ENCODE assay signal across 4 fruit fly cellular contexts in the genomic region with DNA sequence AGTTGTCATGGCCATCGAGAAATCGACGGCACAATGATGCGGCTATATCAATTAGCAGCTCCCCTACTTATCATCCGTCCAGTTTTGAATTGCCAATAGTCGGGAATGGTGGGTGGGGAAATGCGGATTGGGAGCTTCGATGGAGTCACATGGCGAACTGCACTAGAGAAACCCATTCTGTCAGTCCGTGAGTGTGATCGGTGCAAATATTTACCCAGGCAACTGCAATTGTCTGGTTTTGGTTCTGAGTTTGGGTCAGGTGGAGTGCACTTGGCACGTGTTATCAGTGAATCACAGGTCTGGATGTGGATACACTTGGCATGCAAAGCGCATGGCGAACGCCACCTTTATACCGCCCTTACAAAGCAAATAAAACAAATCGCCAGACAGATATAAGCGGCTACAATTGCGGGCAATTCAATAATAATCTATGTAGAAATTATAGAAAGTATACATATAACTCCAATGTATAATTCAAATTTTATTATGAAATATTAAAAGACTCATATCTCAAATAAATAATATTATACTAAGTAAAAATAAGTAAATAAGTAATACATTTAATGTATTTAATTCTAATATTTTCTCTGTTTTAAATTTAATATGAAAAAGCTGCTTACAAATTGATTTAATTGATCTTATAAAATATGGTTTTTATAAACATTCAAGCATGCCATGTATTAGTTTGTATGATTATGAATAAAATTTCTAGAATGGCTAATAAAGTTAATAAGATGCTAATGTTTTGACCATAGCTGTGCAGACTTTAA.
TF ChIP-seq lines count a peak whose summit lies in the region.

No protein-coding gene starts in this region.

TF ChIP-seq in whole organism, adult, 20 proteins besides CTCF, POLR2A, EP300 and RAD21 (continued from another document):
- no peak for TF ChIP-seq CG5204 (GFP tag; optimal IDR thresholded peaks at IDR 0.05; lab: Kevin White, UChicago)
TF ChIP-seq in whole organism, adult: peak in this region for 12.

TF ChIP-seq in whole organism, embryonic, 481 proteins besides CTCF, POLR2A, EP300 and RAD21 (continued from another document and continues in another):
- TF ChIP-seq CG12391 (tag; optimal IDR thresholded peaks at IDR 0.05; lab: Kevin White, UChicago): peak; percentile 19
- no peak for TF ChIP-seq fd3F (GFP tag; optimal IDR thresholded peaks at IDR 0.05; lab: Kevin White, UChicago)
- TF ChIP-seq CG31441 (GFP tag; IDR thresholded peaks at IDR 0.05; lab: Robert Waterston, UW): peak; percentile 54; the same call in 1 of the 2 replicates
- TF ChIP-seq CG2120 (GFP tag; optimal IDR thresholded peaks at IDR 0.05; lab: Kevin White, UChicago): no peak
- no peak for TF ChIP-seq pfk (GFP tag; optimal IDR thresholded peaks at IDR 0.05; lab: Kevin White, UChicago)
- TF ChIP-seq CG14710 (tag; optimal IDR thresholded peaks at IDR 0.05; lab: Kevin White, UChicago): peak; percentile 5
- peak; percentile 23 for TF ChIP-seq tap (tag; optimal IDR thresholded peaks at IDR 0.05; lab: Kevin White, UChicago)
- peak in 1 of 2 experiments; percentile 45 for TF ChIP-seq Hr51 (GFP tag; optimal IDR thresholded peaks at IDR 0.05; lab: Kevin White, UChicago)
- peak; percentile 66 for TF ChIP-seq CG7839 (tag; optimal IDR thresholded peaks at IDR 0.05; lab: Kevin White, UChicago)
- TF ChIP-seq cwo (GFP tag; optimal IDR thresholded peaks at IDR 0.05; lab: Kevin White, UChicago): peak; percentile 26
- TF ChIP-seq Dip3 (GFP tag; optimal IDR thresholded peaks at IDR 0.05; lab: Kevin White, UChicago): no peak
- 0 out of 2 replicates have a peak, but pooled peaks have one; percentile 26 for TF ChIP-seq slbo (GFP tag; IDR thresholded peaks at IDR 0.05; lab: Robert Waterston, UW)
- TF ChIP-seq CG16815 (GFP tag; optimal IDR thresholded peaks at IDR 0.05; lab: Kevin White, UChicago): no peak
- TF ChIP-seq NfI (GFP tag; optimal IDR thresholded peaks at IDR 0.05; lab: Kevin White, UChicago): no peak
- peak; percentile 59 for TF ChIP-seq CG11696 (GFP tag; IDR thresholded peaks at IDR 0.05; lab: Robert Waterston, UW)
- TF ChIP-seq CG30020 (tag; optimal IDR thresholded peaks at IDR 0.05; lab: Kevin White, UChicago): no peak
- TF ChIP-seq gem (tag; optimal IDR thresholded peaks at IDR 0.05; lab: Kevin White, UChicago): peak; percentile 61
- TF ChIP-seq Tbp (GFP tag; optimal IDR thresholded peaks at IDR 0.05; lab: Kevin White, UChicago): no peak
- no peak for TF ChIP-seq CG13287 (GFP tag; IDR thresholded peaks at IDR 0.05; lab: Robert Waterston, UW; ENCODE audit: partially characterized antibody)
- TF ChIP-seq CG10321 (GFP tag; IDR thresholded peaks at IDR 0.05; lab: Robert Waterston, UW): no peak
- no peak for TF ChIP-seq eyg (GFP tag; optimal IDR thresholded peaks at IDR 0.05; lab: Kevin White, UChicago)
- no peak for TF ChIP-seq HLHmδ (GFP tag; optimal IDR thresholded peaks at IDR 0.05; lab: Kevin White, UChicago)
- TF ChIP-seq CG10267 (tag; optimal IDR thresholded peaks at IDR 0.05; lab: Kevin White, UChicago): peak; percentile 3
- no peak for TF ChIP-seq otp (GFP tag; IDR thresholded peaks at IDR 0.05; lab: Robert Waterston, UW)
- peak; percentile 50 for TF ChIP-seq CoRest (tag; optimal IDR thresholded peaks at IDR 0.05; lab: Kevin White, UChicago)
- peak; percentile 56 for TF ChIP-seq CG2712 (tag; optimal IDR thresholded peaks at IDR 0.05; lab: Kevin White, UChicago)
- TF ChIP-seq Drgx (GFP tag; IDR thresholded peaks at IDR 0.05; lab: Robert Waterston, UW): peak; percentile 32; the same call in 1 of the 2 replicates
- peak; percentile 65 for TF ChIP-seq CG18262 (tag; optimal IDR thresholded peaks at IDR 0.05; lab: Kevin White, UChicago)
- no peak for TF ChIP-seq maf-S (GFP tag; optimal IDR thresholded peaks at IDR 0.05; lab: Kevin White, UChicago)
- TF ChIP-seq Atf3 (GFP tag; optimal IDR thresholded peaks at IDR 0.05; lab: Kevin White, UChicago): no peak
- TF ChIP-seq da (GFP tag; optimal IDR thresholded peaks at IDR 0.05; lab: Kevin White, UChicago): no peak
- no peak for TF ChIP-seq CG2875 (GFP tag; optimal IDR thresholded peaks at IDR 0.05; lab: Kevin White, UChicago)
- no peak for TF ChIP-seq Scr (GFP tag; IDR thresholded peaks at IDR 0.05; lab: Robert Waterston, UW; ENCODE audit: partially characterized antibody)
- no peak for TF ChIP-seq CG17328 (GFP tag; IDR thresholded peaks at IDR 0.05; lab: Robert Waterston, UW)
- peak; percentile 31 for TF ChIP-seq D19A (tag; optimal IDR thresholded peaks at IDR 0.05; lab: Kevin White, UChicago)
- no peak for TF ChIP-seq pnt (GFP tag; optimal IDR thresholded peaks at IDR 0.05; lab: Kevin White, UChicago)
- TF ChIP-seq grau (tag; optimal IDR thresholded peaks at IDR 0.05; lab: Kevin White, UChicago): peak; percentile 38
- peak; percentile 21 for TF ChIP-seq Deaf1 (tag; optimal IDR thresholded peaks at IDR 0.05; lab: Kevin White, UChicago)
- TF ChIP-seq TFAM (GFP tag; optimal IDR thresholded peaks at IDR 0.05; lab: Kevin White, UChicago): no peak
- TF ChIP-seq CG6175 (GFP tag; IDR thresholded peaks at IDR 0.05; lab: Robert Waterston, UW): no peak

TF ChIP-seq in whole organism, prepupa, 60 proteins besides CTCF, POLR2A, EP300 and RAD21 (continued from another document):
- TF ChIP-seq ss (GFP tag; optimal IDR thresholded peaks at IDR 0.05; lab: Kevin White, UChicago) (peak in 1 of 2 experiments; percentile 42), CG8119 (GFP tag; IDR thresholded peaks at IDR 0.05; lab: Robert Waterston, UW) (no peak), CG11294 (GFP tag; IDR thresholded peaks at IDR 0.05; lab: Robert Waterston, UW) (peak; percentile 25; the same call in 1 of the 2 replicates), topi (GFP tag; optimal IDR thresholded peaks at IDR 0.05; lab: Kevin White, UChicago) (no peak), CG15336 (GFP tag; IDR thresholded peaks at IDR 0.05; lab: Robert Waterston, UW) (0 out of 2 replicates have a peak, but pooled peaks have one; percentile 26), eg (GFP tag; IDR thresholded peaks at IDR 0.05; lab: Robert Waterston, UW) (no peak), CG31627 (GFP tag; optimal IDR thresholded peaks at IDR 0.05; lab: Kevin White, UChicago) (peak; percentile 8), Ets96B (tag; optimal IDR thresholded peaks at IDR 0.05; lab: Kevin White, UChicago) (no peak), CG32006 (GFP tag; optimal IDR thresholded peaks at IDR 0.05; lab: Kevin White, UChicago) (no peak), CG7368 (GFP tag; optimal IDR thresholded peaks at IDR 0.05; lab: Kevin White, UChicago) (no peak), Met (GFP tag; optimal IDR thresholded peaks at IDR 0.05; lab: Kevin White, UChicago) (no peak), CG10631 (GFP tag; optimal IDR thresholded peaks at IDR 0.05; lab: Kevin White, UChicago) (no peak), fd59A (GFP tag; optimal IDR thresholded peaks at IDR 0.05; lab: Kevin White, UChicago) (no peak), achi (GFP tag; optimal IDR thresholded peaks at IDR 0.05; lab: Kevin White, UChicago) (peak; percentile 1), vri (GFP tag; optimal IDR thresholded peaks at IDR 0.05; lab: Kevin White, UChicago) (peak; percentile 41), CG3032 (tag; optimal IDR thresholded peaks at IDR 0.05; lab: Kevin White, UChicago) (no peak), CG6854 (GFP tag; optimal IDR thresholded peaks at IDR 0.05; lab: Kevin White, UChicago) (no peak), spab (GFP tag; optimal IDR thresholded peaks at IDR 0.05; lab: Kevin White, UChicago) (no peak), CG1621 (tag; optimal IDR thresholded peaks at IDR 0.05; lab: Kevin White, UChicago) (no peak), Eip78C (GFP tag; lab: Kevin White, UChicago) (peak; percentile 74), fd85E (GFP tag; optimal IDR thresholded peaks at IDR 0.05; lab: Kevin White, UChicago) (no peak), CG4318 (GFP tag; optimal IDR thresholded peaks at IDR 0.05; lab: Kevin White, UChicago) (no peak), CG34406 (GFP tag; optimal IDR thresholded peaks at IDR 0.05; lab: Kevin White, UChicago) (no peak), Sox15 (GFP tag; optimal IDR thresholded peaks at IDR 0.05; lab: Kevin White, UChicago) (no peak), Blimp-1 (GFP tag; optimal IDR thresholded peaks at IDR 0.05; lab: Kevin White, UChicago) (no peak), Sox14 (GFP tag; optimal IDR thresholded peaks at IDR 0.05; lab: Kevin White, UChicago) (no peak), svp (GFP tag; lab: Kevin White, UChicago) (peak; percentile 86), Sox102F (GFP tag; optimal IDR thresholded peaks at IDR 0.05; lab: Kevin White, UChicago) (no peak), dsx (GFP tag; optimal IDR thresholded peaks at IDR 0.05; lab: Kevin White, UChicago; ENCODE audit: poor library complexity, severe bottlenecking) (no peak), Gug (GFP tag; IDR thresholded peaks at IDR 0.05; lab: Robert Waterston, UW) (no peak), OdsH (GFP tag; optimal IDR thresholded peaks at IDR 0.05; lab: Kevin White, UChicago) (no peak), pdm3 (GFP tag; optimal IDR thresholded peaks at IDR 0.05; lab: Kevin White, UChicago) (peak; percentile 13), CG11762 (GFP tag; optimal IDR thresholded peaks at IDR 0.05; lab: Kevin White, UChicago; ENCODE audit: insufficient read depth) (no peak), CG8632 (GFP tag; optimal IDR thresholded peaks at IDR 0.05; lab: Kevin White, UChicago) (no peak), dac (GFP tag; optimal IDR thresholded peaks at IDR 0.05; lab: Kevin White, UChicago) (no peak), net (GFP tag; optimal IDR thresholded peaks at IDR 0.05; lab: Kevin White, UChicago) (no peak), Eip93F (GFP tag; optimal IDR thresholded peaks at IDR 0.05; lab: Kevin White, UChicago) (no peak), CG3919 (GFP tag; optimal IDR thresholded peaks at IDR 0.05; lab: Kevin White, UChicago) (peak; percentile 3), Hr38 (GFP tag; optimal IDR thresholded peaks at IDR 0.05; lab: Kevin White, UChicago) (no peak), CG6792 (GFP tag; optimal IDR thresholded peaks at IDR 0.05; lab: Kevin White, UChicago) (no peak), Hr39 (GFP tag; optimal IDR thresholded peaks at IDR 0.05; lab: Kevin White, UChicago) (no peak), CG8319 (GFP tag; optimal IDR thresholded peaks at IDR 0.05; lab: Kevin White, UChicago) (no peak)

TF ChIP-seq in whole organism, pupa, 21 proteins besides CTCF, POLR2A, EP300 and RAD21 (continued from another document):
- TF ChIP-seq CG10348 (GFP tag; IDR thresholded peaks at IDR 0.05; lab: Robert Waterston, UW): no peak
- no peak for TF ChIP-seq rn (GFP tag; IDR thresholded peaks at IDR 0.05; lab: Robert Waterston, UW)
